Fruit fly (Drosophila melanogaster) Kc167 (cell line): Measurements from ENCODE around the gene cass.

Experiments
- Myc ChIP-seq: fragments of >200 bp; optimal IDR thresholded peaks from 2 replicates; lab custom pipeline; 2017; ENCODE audit warnings: missing external identifiers
- Sin3A ChIP-seq: fragments of >200 bp; optimal IDR thresholded peaks from 2 replicates; lab custom pipeline; 2018; ENCODE audit warnings: missing external identifiers
- h ChIP-seq: fragments of >200 bp; optimal IDR thresholded peaks from 3 replicates; lab custom pipeline; 2018; ENCODE audit warnings: missing external identifiers
- insv ChIP-seq: fragments of >200 bp; optimal IDR thresholded peaks from 3 replicates; lab custom pipeline; 2018; ENCODE audit warnings: missing external identifiers
- psq ChIP-seq: fragments of >200 bp; optimal IDR thresholded peaks from 2 replicates; lab custom pipeline; 2017; ENCODE audit warnings: missing external identifiers
- ttk ChIP-seq: sonication (Bioruptor generic); optimal IDR thresholded peaks from 2 replicates; lab custom pipeline; 2017; ENCODE audit warnings: missing external identifiers

The cass gene

DNA sequence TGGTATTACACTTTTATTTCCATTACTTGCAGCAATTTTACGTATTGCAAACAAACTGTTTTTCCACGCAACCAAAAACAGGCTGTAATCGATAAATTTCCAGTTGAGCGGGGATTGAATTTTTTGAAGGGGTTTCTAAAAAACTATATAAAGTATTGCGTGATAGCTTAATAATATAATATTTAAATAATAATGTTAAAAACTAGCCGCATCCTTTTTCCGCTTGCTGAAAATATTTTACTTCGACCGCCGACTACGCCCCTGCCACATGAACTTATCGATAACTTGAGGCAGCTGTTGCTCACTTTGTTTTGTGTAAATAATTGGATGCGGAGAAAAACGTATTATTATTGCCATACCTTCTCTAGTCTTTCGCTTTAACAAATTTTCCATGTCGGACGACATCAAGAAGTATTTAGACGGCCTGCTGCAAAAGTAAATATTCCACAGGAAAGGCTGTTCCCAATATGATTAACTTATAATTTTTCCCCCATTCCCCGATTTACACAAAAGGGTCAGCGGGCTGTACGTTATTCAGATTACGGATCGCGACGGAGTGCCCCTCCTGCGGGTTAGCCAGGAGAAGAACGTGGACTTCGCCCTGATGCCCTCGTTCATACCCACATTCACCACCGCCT lies 3.4 kb upstream of the cass start, which contains the start of the genes fws and Lamtor3:
fws (minus strand) TSS at position 87 of the 638 bp plus-strand sequence.
Lamtor3 (plus strand) TSS at position 289 of the 638 bp plus-strand sequence.
- TF ChIP-seq ttk (no peak), h (no peak), insv (lab: Kevin White, UChicago) (no peak), Myc (lab: Kevin White, UChicago) (no peak), Sin3A (lab: Kevin White, UChicago) (no peak), psq (no peak)

DNA sequence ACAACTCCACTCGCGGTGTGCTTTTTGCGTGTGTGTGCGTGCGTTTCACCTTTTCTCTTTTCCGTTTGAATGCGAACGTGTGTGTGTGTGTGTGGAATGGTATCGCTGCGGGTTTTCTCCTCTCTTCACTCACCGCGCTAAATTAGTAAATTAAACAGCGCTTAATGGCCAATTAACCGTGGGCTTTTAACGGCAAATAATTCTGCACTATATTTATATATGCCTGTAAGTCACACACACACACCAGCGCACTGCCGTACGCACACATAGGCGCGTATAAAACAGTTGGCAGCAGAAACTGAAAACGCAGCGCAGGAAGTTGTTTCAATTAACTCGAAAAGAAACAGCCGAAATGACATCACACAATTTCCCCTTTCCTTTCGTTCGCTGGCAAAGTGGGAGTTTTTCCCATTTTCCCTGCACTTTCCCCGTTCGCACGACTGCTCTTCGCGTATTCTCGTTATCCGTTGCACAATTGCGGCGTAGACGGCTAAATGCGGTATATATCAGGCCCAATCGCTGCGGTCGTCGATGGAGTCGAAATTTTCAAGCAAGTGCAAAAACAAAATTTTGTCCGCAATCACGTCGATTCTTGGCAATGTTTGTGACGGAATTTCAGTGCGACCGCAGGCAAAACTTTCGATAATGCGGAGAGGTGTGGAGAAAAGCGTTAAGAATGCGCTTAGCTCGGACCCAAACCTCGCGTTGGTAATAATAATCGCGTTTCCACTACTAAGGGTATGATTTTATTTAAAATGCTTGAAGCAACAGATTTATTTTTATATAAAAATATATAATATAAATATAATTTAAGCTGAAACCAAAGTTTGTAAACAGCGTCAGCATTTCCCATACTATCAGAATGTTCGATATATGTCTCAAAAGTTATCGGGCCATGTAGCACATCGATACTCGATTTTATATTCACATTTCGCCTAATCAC lies 4.8 kb downstream of the cass start, which contains the start of gene BicD:
BicD (minus strand) TSS at position 634 of the 943 bp plus-strand sequence.
- no peak for TF ChIP-seq h
- no peak for TF ChIP-seq Myc (lab: Kevin White, UChicago)
- no peak for TF ChIP-seq ttk
- TF ChIP-seq Sin3A (lab: Kevin White, UChicago), result no peak

DNA sequence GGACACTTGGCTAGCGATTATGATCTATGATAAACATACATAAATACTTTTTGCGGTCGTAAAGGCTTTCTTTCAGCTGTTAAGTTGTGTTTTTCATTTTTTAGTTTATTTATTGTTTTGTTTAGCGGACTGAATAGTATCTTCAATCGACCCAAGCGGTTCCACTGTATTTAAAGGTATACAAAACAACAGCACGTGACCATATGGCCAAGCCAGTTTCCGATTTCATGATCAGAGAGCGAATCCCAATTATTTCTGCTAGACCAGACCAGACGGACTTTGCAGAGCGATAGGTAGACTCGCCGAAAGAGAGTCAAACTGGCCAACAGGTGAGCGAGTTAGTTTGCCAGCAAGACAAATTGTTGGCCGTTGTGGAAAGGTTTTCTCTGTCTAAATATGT lies 6.2 kb downstream of the cass start, which contains the start of gene Sgt:
Sgt (plus strand) TSS at position 80 of the 400 bp plus-strand sequence.
- TF ChIP-seq Myc (lab: Kevin White, UChicago) (no peak), psq (no peak), insv (lab: Kevin White, UChicago) (no peak), h (no peak), ttk (no peak), Sin3A (lab: Kevin White, UChicago) (no peak)

DNA sequence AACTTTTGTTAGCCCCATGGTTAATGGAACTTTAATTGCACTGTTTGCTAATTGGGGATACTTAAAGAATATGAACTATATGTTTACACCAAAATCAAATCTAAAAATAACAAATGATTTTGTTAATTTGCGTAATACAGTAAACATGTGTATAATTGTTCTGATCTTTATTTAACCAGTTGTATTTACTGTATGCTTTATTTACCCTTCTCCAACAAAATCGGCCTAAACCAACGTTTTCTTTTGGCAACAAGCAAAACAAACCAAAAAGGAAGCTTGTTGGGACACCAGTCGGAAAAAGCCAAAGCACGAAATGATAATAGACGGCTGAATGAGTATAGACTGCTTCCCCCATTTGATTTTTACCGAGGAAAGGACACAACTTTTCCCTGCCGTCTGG lies 7.1 kb downstream of the cass start:
- no peak for TF ChIP-seq psq
- TF ChIP-seq Sin3A (lab: Kevin White, UChicago), result no peak
- no peak for TF ChIP-seq insv (lab: Kevin White, UChicago)
- TF ChIP-seq Myc (lab: Kevin White, UChicago), result no peak
- no peak for TF ChIP-seq h
- TF ChIP-seq ttk, result no peak

DNA sequence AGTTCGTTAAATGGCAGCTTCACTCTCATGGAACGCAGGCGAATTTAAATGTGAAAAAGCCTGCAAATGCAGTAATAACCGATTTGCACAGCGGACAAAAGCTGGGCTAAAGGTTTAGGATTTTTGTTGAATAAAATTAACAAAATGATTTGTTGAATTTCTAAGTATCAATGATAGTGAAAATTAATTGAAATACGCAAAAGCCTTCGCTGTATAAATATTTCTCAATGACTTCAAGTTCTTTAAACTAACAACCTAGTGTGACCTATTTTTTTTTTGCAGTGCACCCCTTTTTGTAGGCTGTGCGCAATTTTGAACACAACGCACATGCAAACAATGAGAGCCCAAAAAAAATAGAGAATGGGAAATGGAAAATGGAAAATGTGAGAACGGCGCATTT lies 10.7 kb downstream of the cass start:
- TF ChIP-seq Myc (lab: Kevin White, UChicago) (no peak), ttk (no peak), psq (no peak), Sin3A (lab: Kevin White, UChicago) (no peak), h (no peak)

DNA sequence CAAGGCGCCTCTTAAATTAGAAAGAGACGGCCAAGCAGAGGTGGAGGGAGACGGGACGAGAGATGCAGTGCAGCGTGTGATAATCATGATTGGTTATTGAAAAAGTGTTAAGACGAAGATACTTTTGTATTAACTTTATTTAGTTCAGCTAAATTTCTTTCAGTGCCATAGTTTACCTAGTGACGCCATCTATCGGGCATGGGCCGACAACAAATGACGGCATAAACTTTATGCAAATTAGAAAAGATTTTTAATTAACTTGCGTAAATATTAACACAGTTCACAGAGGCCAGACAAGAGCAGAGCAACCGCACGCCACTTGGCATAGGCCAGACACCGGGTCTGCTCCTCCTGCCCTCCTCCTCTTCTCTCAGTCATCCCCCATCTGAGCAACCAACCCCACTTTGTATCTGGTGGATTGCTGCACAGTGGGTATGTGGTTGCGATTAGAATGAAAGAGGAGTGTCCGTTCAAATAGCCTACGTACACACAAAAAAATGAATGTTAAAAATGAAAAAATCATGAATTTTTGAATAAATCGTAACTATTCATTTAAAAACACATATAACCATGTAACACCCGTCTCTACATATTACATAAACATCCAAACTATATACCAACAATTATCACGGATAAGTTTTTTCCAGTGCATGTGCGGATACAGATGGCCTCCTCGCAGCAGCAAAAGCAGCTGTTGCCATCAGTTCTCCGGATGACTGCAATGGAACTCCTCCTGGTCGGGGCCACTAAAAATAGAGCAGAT lies 11.6 kb downstream of the cass start:
- TF ChIP-seq psq (no peak), insv (lab: Kevin White, UChicago) (no peak), Myc (lab: Kevin White, UChicago) (no peak), Sin3A (lab: Kevin White, UChicago) (no peak), ttk (no peak), h (no peak)

DNA sequence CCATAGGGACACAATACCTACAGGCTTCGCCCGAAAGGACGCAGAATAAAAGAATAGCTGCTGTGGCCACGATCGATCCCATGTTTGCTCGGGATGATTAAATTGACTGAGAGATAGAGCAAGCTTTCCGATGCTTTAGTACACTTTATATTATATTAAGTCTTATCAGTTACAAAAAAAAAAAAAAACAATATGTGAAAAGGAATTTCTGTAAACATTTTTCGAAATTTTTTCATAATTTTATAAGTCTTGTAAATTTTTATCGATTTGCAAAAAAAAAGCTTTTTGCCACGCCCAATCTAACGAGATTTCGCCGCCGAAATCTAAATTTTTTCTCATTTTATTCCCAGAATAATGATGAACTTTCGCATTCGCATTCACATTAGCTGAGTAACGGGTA lies 19.7 kb downstream of the cass start, which contains the start of gene CG18563:
CG18563 (minus strand) TSS at position 101 of the 400 bp plus-strand sequence.
- no peak for TF ChIP-seq Myc (lab: Kevin White, UChicago)
- no peak for TF ChIP-seq Sin3A (lab: Kevin White, UChicago)
- no peak for TF ChIP-seq insv (lab: Kevin White, UChicago)
- TF ChIP-seq h, result no peak
- no peak for TF ChIP-seq psq

DNA sequence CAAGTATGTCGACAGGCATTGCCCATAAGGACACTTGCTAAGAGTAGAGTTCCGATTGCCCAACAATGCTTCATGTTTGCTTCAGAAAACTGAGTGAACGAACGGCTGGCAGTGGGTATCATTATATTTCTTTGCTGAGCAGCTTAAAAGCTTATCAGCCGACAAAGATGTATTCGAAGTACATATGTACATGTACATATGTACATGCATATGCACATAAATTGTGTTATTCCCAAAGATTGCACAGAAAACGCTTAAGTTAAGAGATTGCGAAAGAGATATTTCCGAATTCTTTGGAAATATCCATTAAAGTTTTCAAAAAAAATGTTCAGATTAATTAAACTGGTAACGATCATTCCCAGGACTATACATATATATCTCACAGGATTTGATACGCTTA lies 21.9 kb downstream of the cass start, which contains the start of gene SPH93:
SPH93 (minus strand) TSS at position 101 of the 400 bp plus-strand sequence.
- TF ChIP-seq ttk (no peak), Sin3A (lab: Kevin White, UChicago) (no peak)

DNA sequence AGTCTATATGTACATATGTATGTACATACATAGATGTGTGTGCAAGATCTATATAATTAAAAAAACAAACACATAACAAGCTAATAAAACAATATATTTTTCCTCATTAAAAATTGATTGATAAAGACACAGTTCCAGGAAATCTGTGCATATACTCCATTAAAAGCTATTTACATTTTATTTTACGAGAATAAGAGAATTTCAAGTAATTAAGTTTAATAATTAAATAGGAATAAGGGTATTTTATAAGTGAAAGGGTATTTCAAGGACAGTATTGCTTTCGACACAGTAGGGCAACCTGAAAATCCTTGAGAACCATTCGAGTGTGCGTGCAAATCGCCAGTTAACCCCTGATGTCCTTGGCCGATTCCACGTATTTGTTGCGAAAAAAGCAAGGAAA lies 25.1 kb downstream of the cass start, which contains the start of gene CG5050:
CG5050 (plus strand) TSS at position 301 of the 400 bp plus-strand sequence.
- no peak for TF ChIP-seq psq
- no peak for TF ChIP-seq h

DNA sequence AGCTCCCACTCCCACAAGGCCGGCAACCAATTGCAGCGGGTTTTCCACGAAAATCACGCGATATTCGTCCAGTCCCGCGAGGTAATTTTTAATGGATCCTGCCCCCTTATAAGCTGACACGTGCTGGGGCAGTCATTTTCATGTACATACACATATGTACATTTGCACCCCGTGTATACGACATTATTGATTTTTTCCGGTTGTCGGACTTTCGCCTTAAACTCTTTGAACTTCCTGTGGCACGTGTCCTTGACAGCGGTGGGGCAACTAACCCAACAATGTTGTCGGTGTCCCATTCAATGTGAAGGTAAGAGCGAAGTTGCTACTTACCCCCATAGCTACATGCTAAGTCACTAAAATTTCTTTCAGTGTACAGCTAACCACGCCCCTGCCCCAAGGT lies 25.6 kb downstream of the cass start:
- TF ChIP-seq Myc (lab: Kevin White, UChicago) (no peak), h (no peak), insv (lab: Kevin White, UChicago) (no peak), ttk (no peak), psq (no peak), Sin3A (lab: Kevin White, UChicago) (no peak)

DNA sequence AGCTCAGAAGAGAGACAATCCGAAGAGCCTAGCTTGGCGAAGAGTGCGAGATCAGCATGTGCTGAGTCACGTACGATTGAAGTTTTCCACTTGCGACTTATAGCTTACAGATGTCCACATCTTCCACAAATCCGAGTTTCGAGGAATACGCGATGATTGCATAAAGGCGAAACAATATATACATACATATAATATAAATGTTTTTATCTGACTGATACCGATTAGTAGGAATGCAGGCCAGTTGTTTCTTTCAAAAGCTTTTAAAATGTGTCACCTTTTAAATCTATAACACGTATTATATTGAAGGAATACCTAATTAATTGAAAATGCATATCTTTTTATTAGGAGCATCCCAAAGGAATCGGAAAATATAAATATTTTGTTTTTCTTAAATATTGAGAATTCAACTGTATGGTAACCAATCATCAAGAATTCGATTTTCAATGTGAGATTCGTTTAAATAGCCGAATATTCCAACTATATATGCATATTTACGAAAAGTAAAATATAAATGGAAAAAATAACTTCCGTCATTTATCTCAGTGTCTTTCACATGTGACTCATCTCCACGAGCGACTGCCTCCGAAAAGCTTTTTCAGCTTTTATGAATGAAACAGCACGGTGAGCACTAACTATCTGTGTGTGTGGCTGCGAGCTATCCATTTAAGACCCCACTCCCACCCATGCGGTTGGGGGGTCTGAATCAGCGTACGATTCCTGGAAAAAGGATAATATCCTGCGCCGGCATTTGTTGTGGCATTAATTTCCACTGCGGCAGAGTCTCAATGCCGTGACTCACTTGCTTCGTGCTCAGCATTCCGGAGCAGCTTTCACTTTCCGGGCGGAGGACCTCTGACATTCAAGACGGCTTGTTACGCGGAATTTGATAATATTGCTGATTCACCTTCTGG lies 26.9 kb downstream of the cass start:
- no peak for TF ChIP-seq ttk
- no peak for TF ChIP-seq h
- TF ChIP-seq Myc (lab: Kevin White, UChicago), result no peak
- TF ChIP-seq insv (lab: Kevin White, UChicago), result no peak
- TF ChIP-seq psq, result no peak
- TF ChIP-seq Sin3A (lab: Kevin White, UChicago), result no peak
